Fruit fly (Drosophila melanogaster): Measurements from ENCODE around the gene Npc2h.

Npc2h gene

dm6 chr3R:30758725-30759714, 12.9 kb upstream of the Npc2h start:
- TF ChIP-seq EcR (GFP tag; optimal IDR thresholded peaks at IDR 0.05) (no peak), CG8159 (tag; optimal IDR thresholded peaks at IDR 0.05) (peak; percentile 10), CG4496 (GFP tag; IDR thresholded peaks at IDR 0.05) (peak; percentile 33; the same call in 1 of the 3 replicates), CG14655 (GFP tag; optimal IDR thresholded peaks at IDR 0.05) (peak; percentile 5)

- TF ChIP-seq CG9948 (tag; optimal IDR thresholded peaks at IDR 0.05) = no peak
- no peak for TF ChIP-seq CG14655 (GFP tag; optimal IDR thresholded peaks at IDR 0.05)
- peak; percentile 7 for TF ChIP-seq CG8159 (tag; optimal IDR thresholded peaks at IDR 0.05)
- TF ChIP-seq EcR (GFP tag; optimal IDR thresholded peaks at IDR 0.05) = peak; percentile 43
- peak; percentile 17 for TF ChIP-seq CG17806 (tag; optimal IDR thresholded peaks at IDR 0.05)
- peak; percentile 16 for TF ChIP-seq CG15710 (tag; optimal IDR thresholded peaks at IDR 0.05)
Observed at dm6 chr3R:30756191-30756590, 10.1 kb upstream of the Npc2h start.

dm6 chr3R:30754488-30755223, 8.6 kb upstream of the Npc2h start:
- TF ChIP-seq fd96Ca (GFP tag; IDR thresholded peaks at IDR 0.05) (no peak), gl (tag; optimal IDR thresholded peaks at IDR 0.05) (no peak), CG13204 (GFP tag; optimal IDR thresholded peaks at IDR 0.05) (no peak), D1 (tag; optimal IDR thresholded peaks at IDR 0.05) (no peak), CG10348 (GFP tag; IDR thresholded peaks at IDR 0.05) (no peak), Ets98B (GFP tag; IDR thresholded peaks at IDR 0.05) (no peak), CG17806 (tag; optimal IDR thresholded peaks at IDR 0.05) (no peak), CG14655 (GFP tag; optimal IDR thresholded peaks at IDR 0.05) (no peak), Pif1A (GFP tag; optimal IDR thresholded peaks at IDR 0.05) (no peak), Pif1B (GFP tag; optimal IDR thresholded peaks at IDR 0.05) (no peak), CG8159 (tag; optimal IDR thresholded peaks at IDR 0.05) (no peak), Snoo (tag; optimal IDR thresholded peaks at IDR 0.05) (no peak), rn (GFP tag; IDR thresholded peaks at IDR 0.05) (no peak), CG34367 (tag; optimal IDR thresholded peaks at IDR 0.05) (no peak)

dm6 chr3R:30750898-30751297, 4.8 kb upstream of the Npc2h start:
- TF ChIP-seq CG34367 (tag; optimal IDR thresholded peaks at IDR 0.05) (no peak), EcR (GFP tag; optimal IDR thresholded peaks at IDR 0.05) (no peak), CG32121 (GFP tag; IDR thresholded peaks at IDR 0.05) (no peak), Ets98B (GFP tag; IDR thresholded peaks at IDR 0.05) (no peak), Pif1A (GFP tag; optimal IDR thresholded peaks at IDR 0.05) (no peak)

dm6 chr3R:30747039-30747438, 949 bp upstream of the Npc2h start:
- TF ChIP-seq D1 (tag; optimal IDR thresholded peaks at IDR 0.05) (no peak), CG4496 (GFP tag; IDR thresholded peaks at IDR 0.05) (peak; percentile 68; the same call in 2 of the 3 replicates), CG10348 (GFP tag; IDR thresholded peaks at IDR 0.05) (no peak), Ets98B (GFP tag; IDR thresholded peaks at IDR 0.05) (0 out of 2 replicates have a peak, but pooled peaks have one; percentile 22), CG32121 (GFP tag; IDR thresholded peaks at IDR 0.05) (peak; percentile 30; the same call in 1 of the 2 replicates), CG17806 (tag; optimal IDR thresholded peaks at IDR 0.05) (no peak), CG8159 (tag; optimal IDR thresholded peaks at IDR 0.05) (no peak), fd96Ca (GFP tag; IDR thresholded peaks at IDR 0.05) (no peak; the same call in 2 of the 3 replicates), Snoo (tag; optimal IDR thresholded peaks at IDR 0.05) (no peak), EcR (GFP tag; optimal IDR thresholded peaks at IDR 0.05) (no peak), CG34367 (tag; optimal IDR thresholded peaks at IDR 0.05) (no peak), CG12605 (GFP tag; IDR thresholded peaks at IDR 0.05) (no peak)

dm6 chr3R:30745104-30745503, 986 bp downstream of the Npc2h start, which contains the start of gene Npc2g:
Gene Npc2g, minus strand, starts transcription at chr3R:30745263.
- no peak for TF ChIP-seq EcR (GFP tag; optimal IDR thresholded peaks at IDR 0.05)
- TF ChIP-seq CG17806 (tag; optimal IDR thresholded peaks at IDR 0.05) = no peak
- TF ChIP-seq D1 (tag; optimal IDR thresholded peaks at IDR 0.05) = no peak
- no peak for TF ChIP-seq CG10348 (GFP tag; IDR thresholded peaks at IDR 0.05)
- TF ChIP-seq CG12605 (GFP tag; IDR thresholded peaks at IDR 0.05) = no peak
- TF ChIP-seq CG4496 (GFP tag; IDR thresholded peaks at IDR 0.05) = no peak
- no peak for TF ChIP-seq CG15710 (tag; optimal IDR thresholded peaks at IDR 0.05)
- TF ChIP-seq Pif1B (GFP tag; optimal IDR thresholded peaks at IDR 0.05) = no peak
- TF ChIP-seq CG9948 (tag; optimal IDR thresholded peaks at IDR 0.05) = no peak
- no peak for TF ChIP-seq CG8159 (tag; optimal IDR thresholded peaks at IDR 0.05)
- TF ChIP-seq Ets98B (GFP tag; IDR thresholded peaks at IDR 0.05) = no peak
